Worm (Caenorhabditis elegans): Measurements from ENCODE around the gene fbxa-166.
A peak's percentile ranks its signal among the peaks of the same experiment; 100 is the strongest.

Gene fbxa-166

DNA sequence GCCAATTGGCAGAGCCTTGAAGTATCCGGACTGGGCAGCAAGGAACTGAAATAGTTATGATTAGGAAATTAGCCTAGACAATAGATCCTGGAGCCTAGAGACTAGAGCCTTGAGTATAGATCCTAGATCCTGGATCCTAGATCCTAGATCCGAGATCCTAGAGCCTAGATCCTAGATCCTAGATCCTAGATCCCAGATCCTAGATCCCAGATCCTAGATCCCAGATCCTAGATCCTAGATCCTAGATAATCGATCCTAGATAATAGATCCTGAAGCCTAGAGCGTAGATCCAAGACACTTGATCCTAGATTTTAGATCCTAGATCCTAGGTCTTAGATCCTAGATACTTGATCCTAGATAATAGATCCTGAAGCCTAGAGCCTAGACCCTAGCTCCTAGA is 13.8 kb downstream of the fbxa-166 start:
- TF ChIP-seq unc-3 (GFP tag; conservative IDR thresholded peaks at IDR 0.05) (no peak), unc-3 (tag; optimal IDR thresholded peaks at IDR 0.05) (no peak), K02D7.2 (tag; optimal IDR thresholded peaks at IDR 0.05) (no peak), dve-1 (tag; optimal IDR thresholded peaks at IDR 0.05) (peak; percentile 98), lim-6 (tag; optimal IDR thresholded peaks at IDR 0.05) (no peak)

ce11 chrII:1603049-1603448 is 15.8 kb downstream of the fbxa-166 start:
- TF ChIP-seq unc-55 (GFP tag; optimal IDR thresholded peaks at IDR 0.05) (no peak), ref-2 (tag; optimal IDR thresholded peaks at IDR 0.05) (no peak), fax-1 (tag; optimal IDR thresholded peaks at IDR 0.05) (no peak), sox-2 (GFP tag; IDR thresholded peaks at IDR 0.05) (no peak)

DNA sequence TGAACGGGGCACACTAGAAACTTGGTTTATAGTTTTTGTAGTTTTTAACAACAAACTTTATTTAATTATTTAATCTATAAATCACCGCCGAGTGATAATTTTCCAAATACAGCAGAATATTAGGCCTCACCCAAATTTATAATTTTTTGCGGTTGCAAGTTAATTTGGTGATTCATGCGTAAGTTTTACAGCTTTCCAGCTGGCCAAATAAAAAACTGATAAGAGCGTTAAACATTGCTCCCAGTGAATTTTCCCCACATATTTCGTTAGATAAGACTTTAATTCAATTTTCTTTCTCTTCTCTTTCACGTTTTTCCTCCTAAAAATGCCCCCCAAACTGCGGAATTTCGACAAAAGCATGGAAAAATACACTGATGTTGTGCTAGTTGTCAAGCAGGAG is 17.3 kb downstream of the fbxa-166 start, which contains the start of gene bath-47:
Gene bath-47, plus strand, starts transcription at position 305 of the 400 bp plus-strand sequence.
- TF ChIP-seq che-1 (tag; optimal IDR thresholded peaks at IDR 0.05): no peak
- TF ChIP-seq ref-2 (tag; optimal IDR thresholded peaks at IDR 0.05): no peak
- TF ChIP-seq unc-42 (tag; optimal IDR thresholded peaks at IDR 0.05): no peak
- no peak for TF ChIP-seq unc-3 (GFP tag; conservative IDR thresholded peaks at IDR 0.05)
- no peak for TF ChIP-seq unc-3 (tag; optimal IDR thresholded peaks at IDR 0.05)
- TF ChIP-seq ceh-22 (tag; optimal IDR thresholded peaks at IDR 0.05): no peak
- no peak for TF ChIP-seq elt-2 (tag; optimal IDR thresholded peaks at IDR 0.05)
- no peak for TF ChIP-seq Y22D7AL.16 (tag; optimal IDR thresholded peaks at IDR 0.05)
- no peak for TF ChIP-seq ceh-14 (tag; optimal IDR thresholded peaks at IDR 0.05)
- TF ChIP-seq dve-1 (tag; optimal IDR thresholded peaks at IDR 0.05): no peak
- no peak for TF ChIP-seq fkh-6 (tag; optimal IDR thresholded peaks at IDR 0.05)
- no peak for TF ChIP-seq sox-2 (GFP tag; IDR thresholded peaks at IDR 0.05)
- no peak for TF ChIP-seq mec-3 (tag; optimal IDR thresholded peaks at IDR 0.05; ENCODE audit: borderline replicate concordance)
- no peak for TF ChIP-seq ceh-18 (tag; optimal IDR thresholded peaks at IDR 0.05)
- TF ChIP-seq C08G9.2 (tag; optimal IDR thresholded peaks at IDR 0.05): no peak
- TF ChIP-seq ets-4 (tag; optimal IDR thresholded peaks at IDR 0.05): no peak
- no peak for TF ChIP-seq ttx-3 (tag; optimal IDR thresholded peaks at IDR 0.05)

DNA sequence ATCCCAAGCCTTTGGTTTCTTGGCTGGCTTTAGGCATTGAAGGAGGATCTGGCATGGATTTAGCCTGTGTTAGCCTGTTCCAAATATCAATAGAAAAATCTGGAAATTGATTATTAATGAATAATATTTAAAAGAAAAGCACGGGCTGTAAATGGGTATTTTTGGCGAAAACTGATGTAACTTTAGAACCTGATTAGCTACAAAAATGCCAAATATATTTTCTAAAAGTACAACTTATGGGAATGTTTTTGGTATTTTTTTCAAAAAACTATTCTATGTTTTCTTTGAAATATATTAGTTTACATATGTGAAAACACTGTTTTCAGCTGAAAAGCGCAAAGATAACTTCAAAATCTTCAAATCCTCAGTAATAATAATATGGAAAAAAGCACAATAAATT is 18.2 kb downstream of the fbxa-166 start, which contains the start of gene bath-26:
Gene bath-26, minus strand, starts transcription at position 101 of the 400 bp plus-strand sequence.
- TF ChIP-seq unc-3 (GFP tag; conservative IDR thresholded peaks at IDR 0.05) (no peak), unc-3 (tag; optimal IDR thresholded peaks at IDR 0.05) (no peak)

DNA sequence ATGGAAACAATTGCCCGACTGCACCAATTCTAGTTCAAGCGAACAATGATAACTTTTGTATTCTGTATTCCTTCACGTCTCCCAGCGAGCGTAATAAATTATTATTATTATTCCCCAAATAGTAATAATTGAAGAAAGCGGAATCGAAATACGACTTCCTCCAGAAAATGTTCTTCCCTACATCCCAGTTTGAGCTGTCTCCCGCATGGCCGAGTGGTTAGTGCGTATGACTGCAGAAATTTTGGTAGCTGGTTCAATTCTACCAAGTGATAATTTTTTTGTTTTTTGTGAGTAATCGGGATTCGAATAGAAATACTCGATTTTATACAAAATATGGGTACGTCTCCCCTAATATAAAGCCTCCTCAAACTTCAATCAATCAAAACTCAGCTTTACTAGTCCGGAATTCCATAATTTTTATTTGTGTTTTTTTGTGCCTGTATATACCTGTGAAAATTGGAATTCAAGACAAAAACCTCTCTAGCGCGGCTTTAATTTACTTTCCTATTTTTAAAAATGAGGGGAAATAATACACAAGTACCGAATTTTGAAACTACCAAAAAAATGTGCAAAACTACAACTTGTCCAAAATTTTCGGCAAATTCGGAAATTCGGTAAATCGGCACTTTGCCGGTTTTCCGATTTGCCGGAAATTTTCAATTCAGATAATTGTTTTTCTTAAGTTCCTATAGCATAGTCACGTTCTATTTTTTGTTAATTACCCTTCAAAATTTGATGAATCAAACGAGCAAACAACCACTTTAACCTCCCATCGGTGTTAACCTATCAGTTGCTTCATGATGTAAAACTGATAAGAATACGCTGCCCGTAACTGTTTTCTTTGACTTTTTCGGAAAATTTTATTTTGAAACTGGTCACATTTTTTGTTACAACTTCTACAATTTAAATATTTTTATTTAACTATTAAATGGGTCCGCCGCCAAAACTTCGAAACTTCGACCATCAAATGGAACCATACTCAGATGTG is 21.5 kb downstream of the fbxa-166 start, which contains the start of gene bath-46:
Gene bath-46, plus strand, starts transcription at position 806 of the 988 bp plus-strand sequence.
- TF ChIP-seq ceh-24 (tag; optimal IDR thresholded peaks at IDR 0.05): no peak
- no peak for TF ChIP-seq hlh-30 (tag; optimal IDR thresholded peaks at IDR 0.05; ENCODE audit: insufficient read depth)
- no peak for TF ChIP-seq nhr-232 (tag; optimal IDR thresholded peaks at IDR 0.05)
- TF ChIP-seq madf-2 (tag; optimal IDR thresholded peaks at IDR 0.05): no peak
- no peak for TF ChIP-seq hlh-8 (tag; optimal IDR thresholded peaks at IDR 0.05)
- no peak for TF ChIP-seq sox-2 (GFP tag; IDR thresholded peaks at IDR 0.05)
- TF ChIP-seq ceh-48 (tag; optimal IDR thresholded peaks at IDR 0.05): no peak
- no peak for TF ChIP-seq ref-2 (tag; optimal IDR thresholded peaks at IDR 0.05)
- no peak for TF ChIP-seq zip-5 (tag; optimal IDR thresholded peaks at IDR 0.05)
- TF ChIP-seq C38D4.7 (GFP tag; optimal IDR thresholded peaks at IDR 0.05): no peak
- no peak for TF ChIP-seq ceh-22 (tag; optimal IDR thresholded peaks at IDR 0.05)
- no peak for TF ChIP-seq mec-3 (tag; optimal IDR thresholded peaks at IDR 0.05; ENCODE audit: borderline replicate concordance)
- TF ChIP-seq ceh-45 (GFP tag; IDR thresholded peaks at IDR 0.05): no peak
- TF ChIP-seq ceh-2 (tag; optimal IDR thresholded peaks at IDR 0.05): no peak
- no peak for TF ChIP-seq ceh-6 (GFP tag; optimal IDR thresholded peaks at IDR 0.05)
- TF ChIP-seq dmd-4 (tag; optimal IDR thresholded peaks at IDR 0.05; ENCODE audit: borderline replicate concordance): no peak
- TF ChIP-seq ceh-34 (tag; optimal IDR thresholded peaks at IDR 0.05): no peak
- TF ChIP-seq ceh-14 (tag; optimal IDR thresholded peaks at IDR 0.05): no peak

All from whole organism, late embryonic.